Fruit fly (Drosophila melanogaster): ENCODE measurements around the gene AdipoR.

AdipoR gene

dm6 chr3R:22524344-22525072 is 23.1 kb downstream of the AdipoR start (continued):
- TF ChIP-seq CG12659 (GFP tag; optimal IDR thresholded peaks at IDR 0.05) (peak; percentile 56), gsb-n (tag; optimal IDR thresholded peaks at IDR 0.05) (peak; percentile 50), CG1792 (GFP tag; optimal IDR thresholded peaks at IDR 0.05) (peak; percentile 2), kni (GFP tag; optimal IDR thresholded peaks at IDR 0.05) (peak; percentile 91), pho (GFP tag; optimal IDR thresholded peaks at IDR 0.05) (peak; percentile 27), NC2α (GFP tag; optimal IDR thresholded peaks at IDR 0.05) (peak; percentile 25), CG15479 (GFP tag; optimal IDR thresholded peaks at IDR 0.05) (no peak), shn (GFP tag; optimal IDR thresholded peaks at IDR 0.05) (peak; percentile 56), Nf-YC (tag; optimal IDR thresholded peaks at IDR 0.05) (peak; percentile 28), Dip3 (GFP tag; optimal IDR thresholded peaks at IDR 0.05) (no peak), CG12769 (tag; optimal IDR thresholded peaks at IDR 0.05) (peak; percentile 40), Sox102F (GFP tag; optimal IDR thresholded peaks at IDR 0.05) (peak; percentile 64), Sry-β (GFP tag; optimal IDR thresholded peaks at IDR 0.05) (peak; percentile 26), CG11456 (GFP tag; IDR thresholded peaks at IDR 0.05) (peak; percentile 6; the same call in 1 of the 3 replicates), Hmr (GFP tag; optimal IDR thresholded peaks at IDR 0.05) (peak; percentile 45), tna (GFP tag; IDR thresholded peaks at IDR 0.05; ENCODE audit: partially characterized antibody) (no peak), CG11398 (GFP tag; optimal IDR thresholded peaks at IDR 0.05) (peak; percentile 57), grau (tag; optimal IDR thresholded peaks at IDR 0.05) (peak; percentile 45), CrebB (tag; optimal IDR thresholded peaks at IDR 0.05) (peak; percentile 86), otp (GFP tag; IDR thresholded peaks at IDR 0.05) (peak; percentile 52; the same call in 1 of the 3 replicates), ftz-f1 (GFP tag; optimal IDR thresholded peaks at IDR 0.05) (peak; percentile 92), danr (GFP tag; IDR thresholded peaks at IDR 0.05) (peak; percentile 35; the same call in 1 of the 2 replicates), chif (GFP tag; optimal IDR thresholded peaks at IDR 0.05) (peak; percentile 5 to 22), Atf-2 (GFP tag; optimal IDR thresholded peaks at IDR 0.05) (peak; percentile 14), CG34224 (GFP tag; IDR thresholded peaks at IDR 0.05; ENCODE audit: partially characterized antibody) (0 out of 3 replicates have a peak, but pooled peaks have one; percentile 10), CG9932 (GFP tag; IDR thresholded peaks at IDR 0.05) (0 out of 2 replicates have a peak, but pooled peaks have one; percentile 13), aop (GFP tag; IDR thresholded peaks at IDR 0.05) (no peak), CG12104 (GFP tag; optimal IDR thresholded peaks at IDR 0.05) (peak; percentile 14), CG6854 (GFP tag; optimal IDR thresholded peaks at IDR 0.05) (peak; percentile 23), CG8089 (GFP tag; optimal IDR thresholded peaks at IDR 0.05) (peak; percentile 60), CG9727 (GFP tag; optimal IDR thresholded peaks at IDR 0.05) (peak; percentile 59), CG32767 (GFP tag; IDR thresholded peaks at IDR 0.05) (0 out of 2 replicates have a peak, but pooled peaks have one; percentile 6), CG12391 (tag; optimal IDR thresholded peaks at IDR 0.05) (peak; percentile 6), Neu2 (GFP tag; optimal IDR thresholded peaks at IDR 0.05; ENCODE audit: borderline replicate concordance) (no peak), unpg (GFP tag; optimal IDR thresholded peaks at IDR 0.05) (peak; percentile 52), CG17328 (GFP tag; IDR thresholded peaks at IDR 0.05) (0 out of 2 replicates have a peak, but pooled peaks have one; percentile 14), CG7987 (GFP tag; optimal IDR thresholded peaks at IDR 0.05) (peak; percentile 74), Chrac-16 (GFP tag; optimal IDR thresholded peaks at IDR 0.05) (no peak), Xbp1 (GFP tag; optimal IDR thresholded peaks at IDR 0.05) (peak; percentile 31), CG12744 (GFP tag; optimal IDR thresholded peaks at IDR 0.05) (no peak), CG32532 (GFP tag; IDR thresholded peaks at IDR 0.05) (peak; percentile 48; the same call in 1 of the 2 replicates), CG31224 (GFP tag; IDR thresholded peaks at IDR 0.05) (0 out of 2 replicates have a peak, but pooled peaks have one; percentile 32), oc (tag; optimal IDR thresholded peaks at IDR 0.05) (peak; percentile 57), CG10543 (GFP tag; optimal IDR thresholded peaks at IDR 0.05) (peak; percentile 67), CG7556 (GFP tag; optimal IDR thresholded peaks at IDR 0.05) (peak; percentile 55), p53 (GFP tag; optimal IDR thresholded peaks at IDR 0.05) (no peak), CG4424 (GFP tag; optimal IDR thresholded peaks at IDR 0.05) (peak; percentile 51), Atf6 (GFP tag; IDR thresholded peaks at IDR 0.05) (peak; percentile 5; the same call in 1 of the 2 replicates)
